Fruit fly (Drosophila melanogaster) Kc167 (cell line): ENCODE data around the gene CG42502.

Source experiments
- Sin3A ChIP-seq: fragments of >200 bp; optimal IDR thresholded peaks from 2 replicates; lab custom pipeline; 2018; ENCODE audit warnings: missing external identifiers
- insv ChIP-seq: fragments of >200 bp; optimal IDR thresholded peaks from 3 replicates; lab custom pipeline; 2018; ENCODE audit warnings: missing external identifiers
- psq ChIP-seq: fragments of >200 bp; optimal IDR thresholded peaks from 2 replicates; lab custom pipeline; 2017; ENCODE audit warnings: missing external identifiers
- ttk ChIP-seq: sonication (Bioruptor generic); optimal IDR thresholded peaks from 2 replicates; lab custom pipeline; 2017; ENCODE audit warnings: missing external identifiers

dm6 chr2L:18788953-18789352 lies 22.1 kb downstream of the CG42502 start:
- TF ChIP-seq insv (no peak), psq (lab: Kevin White, UChicago) (no peak), ttk (no peak), Sin3A (no peak)
